Worm (Caenorhabditis elegans) whole organism, early embryonic: ENCODE results near the gene cbp-2.

Experiments
- B0310.2 ChIP-seq: sonication (generic microtip); optimal IDR thresholded peaks from 2 replicates; lab custom pipeline; 2016; ENCODE audit warnings: mild to moderate bottlenecking, missing genetic modification characterization, missing compliant biosample characterization
- F13C5.2 ChIP-seq: sonication (generic microtip); optimal IDR thresholded peaks from 2 replicates; lab custom pipeline; 2017; ENCODE audit warnings: mild to moderate bottlenecking, missing genetic modification characterization, inconsistent platforms, missing compliant biosample characterization
- aly-1 ChIP-seq: sonication (generic microtip); optimal IDR thresholded peaks from 2 replicates; lab custom pipeline; 2016; ENCODE audit warnings: missing genetic modification characterization, missing compliant biosample characterization
- ama-1 ChIP-seq: fragments of 150-350 bp; optimal IDR thresholded peaks from 2 replicates; lab custom pipeline; 2014
- ceh-13 ChIP-seq: fragments of 200-800 bp; sonication (Bioruptor generic); optimal IDR thresholded peaks from 2 replicates; lab custom pipeline; 2018; ENCODE audit warnings: mild to moderate bottlenecking, missing genetic modification characterization, missing compliant biosample characterization
- ceh-36 ChIP-seq: sonication (generic microtip); optimal IDR thresholded peaks from 2 replicates; lab custom pipeline; 2016; ENCODE audit warnings: missing genetic modification characterization, inconsistent platforms, missing compliant biosample characterization
- ets-7 ChIP-seq: sonication (generic microtip); optimal IDR thresholded peaks from 2 replicates; lab custom pipeline; 2016; ENCODE audit warnings: missing genotype, missing genetic modification characterization, missing compliant biosample characterization
- flt-1 ChIP-seq: fragments of 200-800 bp; sonication (Bioruptor generic); IDR thresholded peaks from 2 replicates; pipeline ENCODE4 v1.3.6; 2022; ENCODE audit warnings: missing genetic modification characterization, missing compliant biosample characterization
- hmbx-1 ChIP-seq: sonication (generic microtip); optimal IDR thresholded peaks from 2 replicates; lab custom pipeline; 2016; ENCODE audit warnings: mild to moderate bottlenecking, missing genetic modification characterization, missing compliant biosample characterization
- hmg-4 ChIP-seq: fragments of 200-800 bp; sonication (Bioruptor generic); optimal IDR thresholded peaks from 2 replicates; lab custom pipeline; 2018; ENCODE audit warnings: mild to moderate bottlenecking, missing genetic modification characterization, missing compliant biosample characterization
- hnd-1 ChIP-seq: sonication (generic microtip); optimal IDR thresholded peaks from 2 replicates; lab custom pipeline; 2016; ENCODE audit warnings: missing genetic modification characterization, missing compliant biosample characterization
- pes-1 ChIP-seq: fragments of 200-800 bp; sonication (Bioruptor generic); IDR thresholded peaks from 2 replicates; pipeline ENCODE4 v1.3.6; 2022; ENCODE audit warnings: missing genetic modification reagents, missing genetic modification characterization, missing compliant biosample characterization
- scrt-1 ChIP-seq: fragments of 200-800 bp; sonication (Bioruptor generic); IDR thresholded peaks from 2 replicates; pipeline ENCODE4 v1.3.6; 2022; ENCODE audit warnings: missing genetic modification characterization, missing compliant biosample characterization
- sea-1 ChIP-seq: fragments of 200-800 bp; sonication (Bioruptor generic); conservative IDR thresholded peaks from 2 replicates; pipeline ENCODE4 v1.3.6; 2022; ENCODE audit warnings: missing genetic modification characterization, missing compliant biosample characterization
- tbx-11 ChIP-seq: fragments of 200-800 bp; sonication (Bioruptor generic); IDR thresholded peaks from 2 replicates; pipeline ENCODE4 v1.3.6; 2022; ENCODE audit warnings: missing genetic modification characterization, missing compliant biosample characterization
- tbx-37 ChIP-seq: fragments of 200-800 bp; sonication (Bioruptor generic); conservative IDR thresholded peaks from 2 replicates; pipeline ENCODE4 v1.3.6; 2022; ENCODE audit warnings: missing genetic modification reagents, missing genetic modification characterization, missing compliant biosample characterization
- tra-4 ChIP-seq: sonication (generic microtip); optimal IDR thresholded peaks from 2 replicates; lab custom pipeline; 2017; ENCODE audit warnings: missing genetic modification characterization, missing compliant biosample characterization

cbp-2 gene

DNA sequence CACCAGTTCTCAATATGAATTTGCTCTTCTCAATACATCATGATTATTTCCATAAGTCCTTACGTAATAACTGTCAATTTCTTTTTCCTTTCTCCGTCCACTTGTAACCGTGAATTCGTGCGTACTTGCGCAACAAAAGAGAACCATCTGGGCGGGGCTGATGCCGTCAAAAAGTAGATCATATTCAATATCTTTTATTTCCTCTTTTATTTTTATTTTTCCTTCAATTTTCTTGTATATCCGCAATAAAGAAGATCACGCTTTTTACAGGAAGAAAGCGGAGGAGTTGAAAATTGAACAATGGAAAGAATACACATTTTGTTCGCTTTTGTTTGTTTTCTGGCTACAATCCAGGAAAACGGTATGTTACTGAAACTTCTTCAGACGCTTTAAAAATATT, 30.1 kb upstream of the cbp-2 start, which contains the start of gene mam-7:
TSS of gene mam-7 (plus strand) at position 301 of the 400 bp plus-strand sequence.
- TF ChIP-seq scrt-1 (GFP tag; lab: Robert Waterston, UW), result no peak

ce11 chrIII:9899720-9900119, 23.3 kb upstream of the cbp-2 start:
- TF ChIP-seq hmg-4 (no peak), tra-4 (no peak), hmbx-1 (no peak), ama-1 (lab: Kevin White, UChicago) (no peak), B0310.2 (tag; lab: Kevin White, UChicago) (no peak), tbx-11 (no peak), tbx-37 (GFP tag; lab: Robert Waterston, UW) (no peak), ceh-13 (GFP tag; lab: Kevin White, UChicago) (no peak), scrt-1 (GFP tag; lab: Robert Waterston, UW) (no peak), flt-1 (GFP tag; lab: Robert Waterston, UW) (no peak), F13C5.2 (tag; lab: Kevin White, UChicago) (no peak), sea-1 (GFP tag; lab: Robert Waterston, UW) (no peak), pes-1 (no peak), hnd-1 (tag; lab: Kevin White, UChicago) (no peak), ets-7 (no peak), ceh-36 (tag; lab: Kevin White, UChicago) (no peak), aly-1 (tag; lab: Kevin White, UChicago) (no peak)

DNA sequence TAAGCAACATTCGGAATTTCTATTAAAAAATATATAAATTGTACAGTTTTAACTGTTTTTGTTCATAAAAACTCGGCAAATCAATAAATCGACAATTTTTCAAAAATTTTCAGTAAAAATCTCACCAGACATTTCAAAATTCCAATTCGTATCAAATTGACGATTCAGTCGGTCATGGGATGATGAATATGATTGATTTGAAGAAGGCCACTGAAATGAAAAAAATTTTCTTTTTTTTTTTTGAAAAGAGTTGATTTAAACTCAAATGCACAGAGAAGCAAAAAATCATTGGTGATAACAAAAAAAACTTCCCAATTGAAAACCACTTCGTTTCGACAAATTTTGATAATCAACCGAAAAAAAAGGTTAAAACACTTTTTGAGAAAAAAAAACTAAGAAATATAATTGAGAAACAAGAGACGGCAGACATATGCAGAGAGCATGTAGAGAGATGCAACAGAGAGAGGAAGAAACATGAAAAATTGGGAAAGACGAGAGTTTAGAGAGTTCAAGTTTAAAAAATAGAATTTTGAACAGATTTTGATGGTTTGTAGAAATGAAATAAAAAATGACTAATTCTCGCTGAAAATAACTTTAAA, 19.2 kb upstream of the cbp-2 start:
- TF ChIP-seq pes-1 (no peak), ets-7 (no peak), ceh-36 (tag; lab: Kevin White, UChicago) (no peak), tbx-11 (no peak)

- no peak for TF ChIP-seq tbx-11
- no peak for TF ChIP-seq flt-1 (GFP tag; lab: Robert Waterston, UW)
Observed at ce11 chrIII:9905307-9905706, 17.7 kb upstream of the cbp-2 start.

ce11 chrIII:9907574-9907973, 15.4 kb upstream of the cbp-2 start:
- no peak for TF ChIP-seq B0310.2 (tag; lab: Kevin White, UChicago)
- TF ChIP-seq ama-1 (lab: Kevin White, UChicago), result no peak
- no peak for TF ChIP-seq pes-1
- no peak for TF ChIP-seq hmg-4
- TF ChIP-seq ets-7, result no peak
- no peak for TF ChIP-seq tbx-11
- TF ChIP-seq ceh-36 (tag; lab: Kevin White, UChicago), result no peak
- no peak for TF ChIP-seq tra-4
- no peak for TF ChIP-seq tbx-37 (GFP tag; lab: Robert Waterston, UW)
- TF ChIP-seq F13C5.2 (tag; lab: Kevin White, UChicago), result no peak
- no peak for TF ChIP-seq ceh-13 (GFP tag; lab: Kevin White, UChicago)
- TF ChIP-seq flt-1 (GFP tag; lab: Robert Waterston, UW), result no peak
- no peak for TF ChIP-seq aly-1 (tag; lab: Kevin White, UChicago)
- TF ChIP-seq sea-1 (GFP tag; lab: Robert Waterston, UW), result no peak
- TF ChIP-seq hmbx-1, result no peak
- no peak for TF ChIP-seq scrt-1 (GFP tag; lab: Robert Waterston, UW)
- TF ChIP-seq hnd-1 (tag; lab: Kevin White, UChicago), result no peak

ce11 chrIII:9908769-9909168, 14.2 kb upstream of the cbp-2 start:
- TF ChIP-seq tra-4, result no peak

DNA sequence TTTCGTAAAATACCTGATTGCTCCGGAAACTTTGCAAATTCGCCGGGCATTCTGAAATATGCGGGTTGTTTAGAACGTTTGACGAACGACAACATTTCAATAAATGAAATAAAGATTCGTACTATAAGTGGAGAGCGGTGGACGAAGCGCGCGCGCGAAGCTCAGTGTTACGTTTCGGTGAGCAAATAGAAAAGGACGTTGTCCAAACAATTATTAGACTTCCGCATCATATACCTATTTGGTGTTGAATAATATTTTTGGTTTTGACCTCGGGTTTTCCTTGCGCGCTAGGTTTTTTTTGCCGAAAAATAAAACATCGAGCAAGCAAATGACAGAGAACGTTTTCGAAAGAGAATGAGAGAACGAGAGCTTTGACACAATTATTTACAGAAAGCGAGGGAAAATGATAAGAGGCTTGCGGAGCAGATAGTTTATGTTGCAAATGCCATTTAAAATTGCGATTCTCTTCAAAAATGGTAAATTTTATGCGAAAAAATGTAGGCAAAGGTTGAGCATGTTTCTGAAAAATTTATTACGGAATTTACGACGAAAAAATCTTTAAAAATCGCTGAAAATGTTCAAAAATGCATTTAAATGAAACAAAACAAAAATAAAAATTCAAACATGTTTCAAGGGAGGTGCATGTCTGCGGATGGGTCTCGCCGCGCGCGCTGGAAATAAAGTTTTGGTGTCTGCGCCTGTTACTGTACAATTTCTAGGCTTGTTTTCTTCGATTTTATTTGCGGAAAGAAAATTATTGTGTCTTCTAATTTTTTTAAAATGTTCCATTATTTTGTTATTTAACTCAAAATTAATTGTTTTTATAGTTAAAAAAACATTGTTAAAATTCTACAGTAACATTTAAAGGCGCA, 12.1 kb upstream of the cbp-2 start, which contains the start of the genes cyld-1 and F40F12.9:
TSS of gene cyld-1 (minus strand) at position 51 of the 872 bp plus-strand sequence.
TSS of gene F40F12.9 (plus strand) at position 721 of the 872 bp plus-strand sequence.
- TF ChIP-seq scrt-1 (GFP tag; lab: Robert Waterston, UW), result no peak
- TF ChIP-seq ceh-36 (tag; lab: Kevin White, UChicago), result no peak
- no peak for TF ChIP-seq sea-1 (GFP tag; lab: Robert Waterston, UW)
- TF ChIP-seq aly-1 (tag; lab: Kevin White, UChicago), result no peak
- no peak for TF ChIP-seq ets-7
- TF ChIP-seq flt-1 (GFP tag; lab: Robert Waterston, UW), result no peak
- no peak for TF ChIP-seq tbx-11
- no peak for TF ChIP-seq F13C5.2 (tag; lab: Kevin White, UChicago)
- no peak for TF ChIP-seq B0310.2 (tag; lab: Kevin White, UChicago)
- TF ChIP-seq tbx-37 (GFP tag; lab: Robert Waterston, UW), result no peak
- no peak for TF ChIP-seq ceh-13 (GFP tag; lab: Kevin White, UChicago)
- no peak for TF ChIP-seq hmbx-1

- TF ChIP-seq hnd-1 (tag; lab: Kevin White, UChicago), result no peak
- no peak for TF ChIP-seq B0310.2 (tag; lab: Kevin White, UChicago)
- TF ChIP-seq ets-7, result no peak
- no peak for TF ChIP-seq pes-1
- no peak for TF ChIP-seq sea-1 (GFP tag; lab: Robert Waterston, UW)
- no peak for TF ChIP-seq scrt-1 (GFP tag; lab: Robert Waterston, UW)
- TF ChIP-seq hmg-4, result no peak
- TF ChIP-seq ceh-13 (GFP tag; lab: Kevin White, UChicago), result no peak
- TF ChIP-seq hmbx-1, result no peak
- no peak for TF ChIP-seq tra-4
- TF ChIP-seq aly-1 (tag; lab: Kevin White, UChicago), result no peak
- no peak for TF ChIP-seq flt-1 (GFP tag; lab: Robert Waterston, UW)
- TF ChIP-seq tbx-37 (GFP tag; lab: Robert Waterston, UW), result no peak
- no peak for TF ChIP-seq F13C5.2 (tag; lab: Kevin White, UChicago)
- TF ChIP-seq tbx-11, result no peak
- TF ChIP-seq ama-1 (lab: Kevin White, UChicago), result no peak
- no peak for TF ChIP-seq ceh-36 (tag; lab: Kevin White, UChicago)
Observed at ce11 chrIII:9912501-9912900, 10.5 kb upstream of the cbp-2 start.
